Fruit fly (Drosophila melanogaster): ENCODE results near the gene CG13760.
A peak's percentile ranks its signal among the peaks of the same experiment; 100 is the strongest.

The CG13760 gene

DNA sequence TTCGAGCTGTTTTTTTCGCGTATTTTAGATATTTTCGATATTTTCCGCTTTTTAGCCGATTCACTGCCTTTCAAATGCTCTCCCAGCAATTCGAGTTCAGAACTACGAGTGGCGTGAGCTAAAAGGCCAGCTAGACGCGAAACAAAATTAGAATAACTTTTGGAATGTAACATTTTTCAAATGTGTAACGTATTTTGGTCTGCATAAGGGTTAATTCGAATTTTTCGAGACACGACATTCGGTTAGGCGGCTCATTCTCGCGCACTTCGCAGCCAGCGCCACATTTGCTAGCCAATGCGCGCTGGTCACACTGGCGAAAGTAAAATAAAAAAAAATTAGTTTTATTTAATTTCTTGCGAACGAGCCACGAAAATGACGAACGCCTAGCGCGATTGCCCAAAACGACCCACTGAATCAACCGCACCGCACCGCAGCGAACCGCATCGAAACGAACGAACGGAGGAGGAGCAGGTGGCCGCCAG, 39.1 kb upstream of the CG13760 start, which contains the start of the genes brv3 and Pi4KIIIalpha (continued):
- TF ChIP-seq Oli (tag; optimal IDR thresholded peaks at IDR 0.05) (no peak), CG4424 (GFP tag; optimal IDR thresholded peaks at IDR 0.05) (no peak), CG15514 (GFP tag; optimal IDR thresholded peaks at IDR 0.05) (peak; percentile 39), CG31365 (tag; optimal IDR thresholded peaks at IDR 0.05) (no peak), BtbVII (GFP tag; optimal IDR thresholded peaks at IDR 0.05) (no peak), CoRest (tag; optimal IDR thresholded peaks at IDR 0.05) (no peak), CG13296 (GFP tag; optimal IDR thresholded peaks at IDR 0.05) (no peak), bigmax (GFP tag; optimal IDR thresholded peaks at IDR 0.05) (no peak), CG17802 (tag; optimal IDR thresholded peaks at IDR 0.05) (no peak), pros (GFP tag; optimal IDR thresholded peaks at IDR 0.05) (no peak), sqz (GFP tag; optimal IDR thresholded peaks at IDR 0.05) (no peak), CG6765 (GFP tag; optimal IDR thresholded peaks at IDR 0.05) (no peak), CG3838 (GFP tag; optimal IDR thresholded peaks at IDR 0.05) (no peak), ase (GFP tag; IDR thresholded peaks at IDR 0.05) (no peak)

DNA sequence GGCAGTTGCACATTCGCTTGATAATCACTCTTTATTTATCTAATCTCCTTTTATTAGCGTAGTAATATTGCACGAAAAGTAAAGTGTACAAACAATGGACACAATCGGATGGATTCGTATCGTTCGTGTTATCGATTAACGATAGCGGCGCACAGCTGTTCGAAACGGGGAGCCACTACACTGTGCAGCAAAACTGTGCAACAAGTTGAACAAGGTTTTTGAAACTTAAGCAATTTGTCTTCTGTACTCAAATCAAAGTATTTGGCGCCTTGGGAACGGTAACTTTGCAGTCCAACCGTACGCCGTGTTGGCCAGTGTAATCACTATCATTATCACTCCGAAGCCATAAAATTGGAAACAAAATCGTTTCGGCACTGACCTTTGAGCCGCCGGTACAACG, 34.2 kb upstream of the CG13760 start, which contains the start of the genes Tsp3A and Seipin:
Gene Tsp3A (minus strand): TSS at position 88 of the 400 bp plus-strand sequence.
Gene Seipin (plus strand): TSS at position 149 of the 400 bp plus-strand sequence.
- TF ChIP-seq ems (GFP tag; optimal IDR thresholded peaks at IDR 0.05), result peak; percentile 76
- peak; percentile 74 for TF ChIP-seq Mes4 (GFP tag; optimal IDR thresholded peaks at IDR 0.05)
- no peak for TF ChIP-seq CG5180 (GFP tag; optimal IDR thresholded peaks at IDR 0.05)
- peak; percentile 79 for TF ChIP-seq crc (GFP tag; optimal IDR thresholded peaks at IDR 0.05)
- TF ChIP-seq CG17186 (GFP tag; optimal IDR thresholded peaks at IDR 0.05), result peak; percentile 60
- peak; percentile 85 for TF ChIP-seq her (GFP tag; optimal IDR thresholded peaks at IDR 0.05)
- TF ChIP-seq CG12236 (GFP tag; optimal IDR thresholded peaks at IDR 0.05), result peak; percentile 12
- TF ChIP-seq CG6813 (GFP tag; optimal IDR thresholded peaks at IDR 0.05), result peak; percentile 80
- peak; percentile 28 for TF ChIP-seq Dp (GFP tag; optimal IDR thresholded peaks at IDR 0.05)
- no peak for TF ChIP-seq tap (tag; optimal IDR thresholded peaks at IDR 0.05)
- TF ChIP-seq CG17612 (GFP tag; IDR thresholded peaks at IDR 0.05), result peak; percentile 73
- TF ChIP-seq Ptx1 (GFP tag; IDR thresholded peaks at IDR 0.05), result peak; percentile 87
- TF ChIP-seq CG4282 (GFP tag; optimal IDR thresholded peaks at IDR 0.05), result peak; percentile 8
- peak; percentile 79 for TF ChIP-seq Xbp1 (GFP tag; optimal IDR thresholded peaks at IDR 0.05)
- TF ChIP-seq ken (GFP tag; IDR thresholded peaks at IDR 0.05), result peak; percentile 82; the same call in 2 of the 3 replicates
- peak; percentile 88 for TF ChIP-seq CG17359 (tag; optimal IDR thresholded peaks at IDR 0.05)
- peak; percentile 69 for TF ChIP-seq NC2β (GFP tag; optimal IDR thresholded peaks at IDR 0.05)
- peak; percentile 40; the same call in 1 of the 3 replicates for TF ChIP-seq CG16813 (GFP tag; IDR thresholded peaks at IDR 0.05; ENCODE audit: partially characterized antibody)
- peak; percentile 47 for TF ChIP-seq BEAF-32 (GFP tag; optimal IDR thresholded peaks at IDR 0.05)
- TF ChIP-seq fd102C (GFP tag; optimal IDR thresholded peaks at IDR 0.05), result no peak
- no peak; the same call in 1 of the 2 replicates for TF ChIP-seq CG31441 (GFP tag; IDR thresholded peaks at IDR 0.05)
- TF ChIP-seq CG6765 (GFP tag; optimal IDR thresholded peaks at IDR 0.05), result peak; percentile 84
- peak; percentile 98 for TF ChIP-seq CG34376 (GFP tag; optimal IDR thresholded peaks at IDR 0.05)
- TF ChIP-seq B-H1 (GFP tag; IDR thresholded peaks at IDR 0.05), result peak; percentile 77
- peak; percentile 74 for TF ChIP-seq shn (GFP tag; optimal IDR thresholded peaks at IDR 0.05)
- peak; percentile 38 for TF ChIP-seq zen (tag; optimal IDR thresholded peaks at IDR 0.05)
- peak; percentile 58 for TF ChIP-seq Ets97D (GFP tag; optimal IDR thresholded peaks at IDR 0.05)
- TF ChIP-seq CG2129 (GFP tag; IDR thresholded peaks at IDR 0.05; ENCODE audit: partially characterized antibody), result no peak
- TF ChIP-seq Abd-B (GFP tag; optimal IDR thresholded peaks at IDR 0.05), result peak; percentile 65
- TF ChIP-seq Neu2 (GFP tag; optimal IDR thresholded peaks at IDR 0.05; ENCODE audit: borderline replicate concordance), result no peak
- no peak for TF ChIP-seq jing (GFP tag; optimal IDR thresholded peaks at IDR 0.05)
- TF ChIP-seq emc (GFP tag; optimal IDR thresholded peaks at IDR 0.05), result peak; percentile 75
- no peak for TF ChIP-seq CG15073 (GFP tag; optimal IDR thresholded peaks at IDR 0.05)
- no peak for TF ChIP-seq Tbp (GFP tag; optimal IDR thresholded peaks at IDR 0.05)
- TF ChIP-seq CG31388 (GFP tag; optimal IDR thresholded peaks at IDR 0.05), result peak; percentile 31
- TF ChIP-seq Nf-YC (tag; optimal IDR thresholded peaks at IDR 0.05), result peak; percentile 49

Measured in whole organism, embryonic.